Fruit fly (Drosophila melanogaster) whole organism, wandering third instar larva: ENCODE measurements around the gene CG11980.

ENCODE experiments used
- Abd-B ChIP-seq: fragments of >200 bp; optimal IDR thresholded peaks from 2 replicates; lab custom pipeline; 2017; ENCODE audit warnings: missing biosample characterization, missing genetic modification characterization
- CG32264 ChIP-seq: fragments of 200-800 bp; sonication (Bioruptor generic); optimal IDR thresholded peaks from 2 replicates; lab custom pipeline; 2016; ENCODE audit warnings: missing biosample characterization, missing genetic modification characterization
- CrebA ChIP-seq: fragments of 200-800 bp; sonication (Bioruptor generic); optimal IDR thresholded peaks from 2 replicates; lab custom pipeline; 2016; ENCODE audit warnings: missing biosample characterization, mild to moderate bottlenecking, missing genetic modification characterization, borderline replicate concordance
- Dfd ChIP-seq: fragments of >200 bp; optimal IDR thresholded peaks from 2 replicates; lab custom pipeline; 2017; ENCODE audit warnings: missing biosample characterization, missing genetic modification characterization
- Dif ChIP-seq: fragments of 200-275, 200-300 bp; sonication (Bioruptor generic); optimal IDR thresholded peaks from 2 replicates; lab custom pipeline; 2018; ENCODE audit warnings: missing biosample characterization, missing genetic modification characterization; ENCODE audit not compliant: partially characterized antibody
- HLH106 ChIP-seq: fragments of 200-800 bp; optimal IDR thresholded peaks from 3 replicates; lab custom pipeline; 2019; ENCODE audit warnings: missing biosample characterization, mild to moderate bottlenecking, missing genetic modification characterization, moderate library complexity
- Hr78 ChIP-seq: fragments of >200 bp; optimal IDR thresholded peaks from 2 replicates; lab custom pipeline; 2017; ENCODE audit warnings: missing biosample characterization, missing genetic modification characterization
- Jra ChIP-seq: sonication (Bioruptor generic); optimal IDR thresholded peaks from 2 replicates; lab custom pipeline; 2016; ENCODE audit warnings: missing biosample characterization, missing genetic modification characterization
- Mio ChIP-seq: sonication (Bioruptor generic); optimal IDR thresholded peaks from 2 replicates; lab custom pipeline; 2016; ENCODE audit warnings: missing biosample characterization, missing genetic modification characterization
- Myc ChIP-seq: fragments of >200 bp; optimal IDR thresholded peaks from 2 replicates; lab custom pipeline; 2017
- N ChIP-seq: fragments of >200 bp; optimal IDR thresholded peaks from 2 replicates; lab custom pipeline; 2018; ENCODE audit warnings: missing biosample characterization, missing external identifiers, missing genetic modification characterization
- OdsH ChIP-seq: fragments of 200-800 bp; sonication (Bioruptor generic); optimal IDR thresholded peaks from 2 replicates; lab custom pipeline; 2016; ENCODE audit warnings: missing biosample characterization, mild to moderate bottlenecking, missing genetic modification characterization
- Rel ChIP-seq, 2 experiments: fragments of 200-800 bp; sonication (Bioruptor generic) in 1 of 2; optimal IDR thresholded peaks; 2 replicates in 1 of 2; 3 replicates in 1 of 2; lab custom pipeline; 2016 to 2019; ENCODE audit warnings: mild to moderate bottlenecking in 2 of 2, missing biosample characterization in 2 of 2, missing genetic modification characterization in 2 of 2, moderate library complexity in 1 of 2
- Sp1 ChIP-seq: fragments of 200-800 bp; sonication (Bioruptor generic); optimal IDR thresholded peaks from 3 replicates; lab custom pipeline; 2019; ENCODE audit warnings: missing biosample characterization, mild to moderate bottlenecking, missing genetic modification characterization, moderate library complexity
- Vsx2 ChIP-seq: fragments of 200-300, 225-300 bp; sonication (Bioruptor generic); optimal IDR thresholded peaks from 2 replicates; lab custom pipeline; 2018; ENCODE audit warnings: missing biosample characterization, missing genetic modification characterization; ENCODE audit not compliant: partially characterized antibody
- br ChIP-seq: fragments of 200-800 bp; sonication (Bioruptor generic); optimal IDR thresholded peaks from 2 replicates; lab custom pipeline; 2016; ENCODE audit warnings: missing biosample characterization, missing genetic modification characterization
- brk ChIP-seq: fragments of 200-800 bp; sonication (Bioruptor generic); optimal IDR thresholded peaks from 2 replicates; lab custom pipeline; 2016; ENCODE audit warnings: missing biosample characterization, mild to moderate bottlenecking, missing genetic modification characterization
- dmrt93B ChIP-seq: fragments of 200-800 bp; sonication (Bioruptor generic); optimal IDR thresholded peaks from 2 replicates; lab custom pipeline; 2018; ENCODE audit warnings: missing biosample characterization, mild to moderate bottlenecking, missing genetic modification characterization
- dsf ChIP-seq: sonication (Bioruptor generic); optimal IDR thresholded peaks from 2 replicates; lab custom pipeline; 2016; ENCODE audit warnings: missing biosample characterization, missing genetic modification characterization, borderline replicate concordance
- foxo ChIP-seq, 2 experiments: fragments of 200-800 bp; sonication (Bioruptor generic); optimal IDR thresholded peaks; 2 replicates in 1 of 2; 3 replicates in 1 of 2; lab custom pipeline; 2016 to 2017; ENCODE audit warnings: missing biosample characterization in 2 of 2, missing genetic modification characterization in 2 of 2
- fru ChIP-seq: fragments of 200-800 bp; sonication (Bioruptor generic); optimal IDR thresholded peaks from 3 replicates; lab custom pipeline; 2016; ENCODE audit warnings: missing biosample characterization, mild to moderate bottlenecking, missing genetic modification characterization
- h ChIP-seq: fragments of 200-800 bp; sonication (Bioruptor generic); optimal IDR thresholded peaks from 3 replicates; lab custom pipeline; 2016; ENCODE audit warnings: missing biosample characterization, mild to moderate bottlenecking, missing genetic modification characterization
- pan ChIP-seq: fragments of >200 bp; optimal IDR thresholded peaks from 2 replicates; lab custom pipeline; 2017
- psq ChIP-seq: fragments of 200-800 bp; sonication (Bioruptor generic); optimal IDR thresholded peaks from 3 replicates; lab custom pipeline; 2017; ENCODE audit warnings: missing biosample characterization, mild to moderate bottlenecking, missing genetic modification characterization, moderate library complexity
- rgr ChIP-seq: fragments of 200-800 bp; sonication (Bioruptor generic); optimal IDR thresholded peaks from 3 replicates; lab custom pipeline; 2016; ENCODE audit warnings: missing biosample characterization, mild to moderate bottlenecking, missing genetic modification characterization
- sage ChIP-seq: fragments of 200-800 bp; sonication (Bioruptor generic); optimal IDR thresholded peaks from 2 replicates; lab custom pipeline; 2016; ENCODE audit warnings: missing biosample characterization, mild to moderate bottlenecking, missing genetic modification characterization
- tai ChIP-seq: sonication (Bioruptor generic); optimal IDR thresholded peaks from 2 replicates; lab custom pipeline; 2016; ENCODE audit warnings: missing biosample characterization, missing genetic modification characterization
- usp ChIP-seq: fragments of >200 bp; optimal IDR thresholded peaks from 2 replicates; lab custom pipeline; 2017; ENCODE audit warnings: missing biosample characterization, missing genetic modification characterization
- woc ChIP-seq: sonication (Bioruptor generic); optimal IDR thresholded peaks from 2 replicates; lab custom pipeline; 2016; ENCODE audit warnings: missing biosample characterization, mild to moderate bottlenecking, missing genetic modification characterization

CG11980 gene

dm6 chr3R:8957739-8958138 lies 46.1 kb upstream of the CG11980 start:
- TF ChIP-seq sage (GFP tag; lab: Kevin White, UChicago): no peak
- TF ChIP-seq psq (GFP tag; lab: Kevin White, UChicago): peak; percentile 66
- TF ChIP-seq OdsH (GFP tag; lab: Kevin White, UChicago): peak; percentile 34
- no peak for TF ChIP-seq Jra
- TF ChIP-seq h: peak; percentile 41
- TF ChIP-seq foxo (GFP tag; optimal IDR thresholded peaks at IDR 0.05; lab: Kevin White, UChicago): peak in 1 of 2 experiments; percentile 33
- TF ChIP-seq Hr78 (GFP tag; lab: Kevin White, UChicago): no peak
- peak; percentile 14 for TF ChIP-seq fru (GFP tag; lab: Kevin White, UChicago)
- TF ChIP-seq dmrt93B: no peak
- peak; percentile 47 for TF ChIP-seq Sp1 (GFP tag; lab: Kevin White, UChicago)
- TF ChIP-seq Dif: no peak
- no peak for TF ChIP-seq Abd-B (GFP tag; lab: Kevin White, UChicago)
- peak; percentile 47 for TF ChIP-seq HLH106 (tag; lab: Kevin White, UChicago)
- TF ChIP-seq woc (GFP tag; lab: Kevin White, UChicago): peak; percentile 90
- peak; percentile 13 for TF ChIP-seq rgr (GFP tag; lab: Kevin White, UChicago)
- TF ChIP-seq br (GFP tag; lab: Kevin White, UChicago): peak; percentile 27

- no peak for TF ChIP-seq N (GFP tag; lab: Kevin White, UChicago)
These were observed 45.5 kb upstream of the CG11980 start for dm6 chr3R:8958300-8958699.

DNA sequence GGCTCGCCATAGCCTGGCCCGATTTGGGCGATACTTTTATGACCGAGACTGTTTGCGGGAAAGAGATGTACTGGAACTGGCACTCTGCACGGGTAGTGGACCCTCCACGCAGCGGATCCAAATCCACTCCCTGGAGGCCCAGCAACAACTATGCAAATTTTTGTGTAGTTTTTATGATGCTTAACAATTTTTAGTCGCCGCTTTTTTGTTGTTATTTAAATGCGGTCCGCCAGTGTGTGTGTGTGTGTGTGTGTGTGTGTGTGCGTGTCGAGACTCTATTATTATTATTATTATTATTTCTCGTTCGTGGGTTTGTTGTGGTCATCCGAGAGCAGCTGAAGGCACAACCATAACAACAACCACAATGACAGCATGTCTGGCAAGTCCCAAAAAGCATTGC lies 44.7 kb upstream of the CG11980 start:
- TF ChIP-seq Dfd (peak; percentile 84), Rel (GFP tag; optimal IDR thresholded peaks at IDR 0.05; lab: Kevin White, UChicago) (no peak), Rel (tag; optimal IDR thresholded peaks at IDR 0.05; lab: Kevin White, UChicago) (no peak)
- TF ChIP-seq, all 38 proteins: peak for 1

- TF ChIP-seq Sp1 (GFP tag; lab: Kevin White, UChicago): peak; percentile 4
- peak; percentile 17 for TF ChIP-seq h
- TF ChIP-seq foxo (GFP tag; optimal IDR thresholded peaks at IDR 0.05; lab: Kevin White, UChicago): peak in 1 of 2 experiments; percentile 10
- no peak for TF ChIP-seq dsf (GFP tag; lab: Kevin White, UChicago)
- TF ChIP-seq rgr (GFP tag; lab: Kevin White, UChicago): peak; percentile 12
These were observed 43.5 kb upstream of the CG11980 start for dm6 chr3R:8960329-8960728.

dm6 chr3R:8962860-8963755 lies 40.7 kb upstream of the CG11980 start, which contains the start of gene ich:
TSS of gene ich (minus strand) at chr3R:8963037.
- TF ChIP-seq psq (GFP tag; lab: Kevin White, UChicago) (peak; percentile 26), tai (GFP tag; lab: Kevin White, UChicago) (no peak)

dm6 chr3R:8963756-8964342 lies 40.0 kb upstream of the CG11980 start:
- TF ChIP-seq Vsx2: no peak
- TF ChIP-seq usp (GFP tag; lab: Kevin White, UChicago): no peak
- no peak for TF ChIP-seq foxo (GFP tag; optimal IDR thresholded peaks at IDR 0.05; lab: Kevin White, UChicago)
- no peak for TF ChIP-seq brk (GFP tag; lab: Kevin White, UChicago)
- TF ChIP-seq Myc (lab: Kevin White, UChicago): no peak
- no peak for TF ChIP-seq CrebA (GFP tag; lab: Kevin White, UChicago)
- no peak for TF ChIP-seq Dif
- TF ChIP-seq woc (GFP tag; lab: Kevin White, UChicago): no peak
- TF ChIP-seq HLH106 (tag; lab: Kevin White, UChicago): no peak
- no peak for TF ChIP-seq Hr78 (GFP tag; lab: Kevin White, UChicago)
- no peak for TF ChIP-seq CG32264 (GFP tag; lab: Kevin White, UChicago)
- TF ChIP-seq Mio (GFP tag; lab: Kevin White, UChicago): no peak
- no peak for TF ChIP-seq OdsH (GFP tag; lab: Kevin White, UChicago)
- TF ChIP-seq Abd-B (GFP tag; lab: Kevin White, UChicago): no peak
- TF ChIP-seq fru (GFP tag; lab: Kevin White, UChicago): no peak
- TF ChIP-seq rgr (GFP tag; lab: Kevin White, UChicago): no peak
- no peak for TF ChIP-seq dmrt93B
- TF ChIP-seq tai (GFP tag; lab: Kevin White, UChicago): no peak
- TF ChIP-seq pan (lab: Kevin White, UChicago): no peak
- TF ChIP-seq psq (GFP tag; lab: Kevin White, UChicago): no peak
